Worm (Caenorhabditis elegans): ENCODE data around the gene acr-10.

DNA sequence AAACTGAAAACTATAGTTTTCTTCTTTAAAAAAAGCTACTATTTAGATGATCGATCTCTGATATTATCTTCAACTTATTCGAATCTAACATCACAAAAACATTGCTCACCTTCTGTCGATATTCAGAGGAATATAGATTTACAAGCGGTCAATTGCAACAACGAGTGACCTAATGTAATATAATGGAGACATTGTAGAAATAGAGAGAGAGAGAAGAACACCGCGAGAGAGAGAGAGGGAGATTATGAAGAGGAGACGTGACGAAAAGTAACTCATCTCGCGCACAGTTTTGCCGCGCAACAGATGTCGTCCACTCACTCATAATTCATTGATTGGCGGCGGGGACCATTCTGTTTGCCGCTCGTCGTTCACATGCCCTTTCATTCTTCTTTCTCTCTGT, 11.7 kb upstream of the acr-10 start:
- TF ChIP-seq zag-1 (tag; optimal IDR thresholded peaks at IDR 0.05) (no peak), nhr-237 (tag; optimal IDR thresholded peaks at IDR 0.05) (no peak), ama-1 (optimal IDR thresholded peaks at IDR 0.05) (no peak), elt-1 (tag; optimal IDR thresholded peaks at IDR 0.05) (no peak), nhr-12 (tag; optimal IDR thresholded peaks at IDR 0.05) (no peak), unc-62 (GFP tag; optimal IDR thresholded peaks at IDR 0.05) (no peak), egl-27 (tag; optimal IDR thresholded peaks at IDR 0.05) (no peak), daf-12 (tag; optimal IDR thresholded peaks at IDR 0.05) (no peak), lsy-12 (tag; optimal IDR thresholded peaks at IDR 0.05) (no peak), ceh-9 (tag; optimal IDR thresholded peaks at IDR 0.05) (no peak), unc-39 (tag; optimal IDR thresholded peaks at IDR 0.05) (no peak), snpc-4 (tag; optimal IDR thresholded peaks at IDR 0.05) (no peak), nhr-67 (tag; optimal IDR thresholded peaks at IDR 0.05) (no peak)

Measured in whole organism, L3 larva.